Fruit fly (Drosophila melanogaster): ENCODE data around the gene Cyp1.

Cyp1 gene

dm6 chrX:16278783-16279182, 41.4 kb downstream of the Cyp1 start (continued):
- peak; percentile 86 for TF ChIP-seq dsx (GFP tag; optimal IDR thresholded peaks at IDR 0.05; ENCODE audit: poor library complexity, severe bottlenecking)
- TF ChIP-seq Met (GFP tag; optimal IDR thresholded peaks at IDR 0.05) = peak; percentile 87
- peak; percentile 90 to 91 for TF ChIP-seq ss (GFP tag; optimal IDR thresholded peaks at IDR 0.05)
- peak; percentile 80 for TF ChIP-seq Hr39 (GFP tag; optimal IDR thresholded peaks at IDR 0.05)
- TF ChIP-seq Hr38 (GFP tag; optimal IDR thresholded peaks at IDR 0.05) = no peak
- peak; percentile 73 for TF ChIP-seq svp (GFP tag)
- TF ChIP-seq acj6 (GFP tag; optimal IDR thresholded peaks at IDR 0.05) = peak; percentile 80
- TF ChIP-seq OdsH (GFP tag; optimal IDR thresholded peaks at IDR 0.05) = peak; percentile 79
- peak; percentile 85 for TF ChIP-seq CG3919 (GFP tag; optimal IDR thresholded peaks at IDR 0.05)
- TF ChIP-seq CG9139 (GFP tag; optimal IDR thresholded peaks at IDR 0.05) = peak; percentile 83
- TF ChIP-seq CG10631 (GFP tag; optimal IDR thresholded peaks at IDR 0.05) = peak; percentile 75
- TF ChIP-seq vri (GFP tag; optimal IDR thresholded peaks at IDR 0.05) = peak; percentile 80
- TF ChIP-seq CG15336 (GFP tag; IDR thresholded peaks at IDR 0.05) = peak; percentile 94
- TF ChIP-seq topi (GFP tag; optimal IDR thresholded peaks at IDR 0.05) = peak; percentile 87
- peak; percentile 90 for TF ChIP-seq CG8119 (GFP tag; IDR thresholded peaks at IDR 0.05)

- TF ChIP-seq CG31627 (GFP tag; optimal IDR thresholded peaks at IDR 0.05) (peak; percentile 16), CG16779 (tag; optimal IDR thresholded peaks at IDR 0.05) (no peak), salr (GFP tag; optimal IDR thresholded peaks at IDR 0.05) (peak in 1 of 2 experiments; percentile 7), achi (GFP tag; optimal IDR thresholded peaks at IDR 0.05) (no peak), lz (GFP tag; optimal IDR thresholded peaks at IDR 0.05) (peak; percentile 16), Hr39 (GFP tag; optimal IDR thresholded peaks at IDR 0.05) (peak; percentile 36), CG6163 (GFP tag; IDR thresholded peaks at IDR 0.05) (0 out of 3 replicates have a peak, but pooled peaks have one; percentile 7), acj6 (GFP tag; optimal IDR thresholded peaks at IDR 0.05) (peak; percentile 27), Eip78C (GFP tag) (peak; percentile 55), esn (GFP tag; optimal IDR thresholded peaks at IDR 0.05) (peak; percentile 31), fd85E (GFP tag; optimal IDR thresholded peaks at IDR 0.05) (no peak), cyc (GFP tag; optimal IDR thresholded peaks at IDR 0.05) (no peak)
Observed at dm6 chrX:16277878-16278506, 42.2 kb downstream of the Cyp1 start, which contains the start of gene eas. TSS of gene eas (plus strand) at chrX:16278328.

dm6 chrX:16275854-16276338, 44.3 kb downstream of the Cyp1 start, which contains the start of the genes kat80 and Prosalpha4:
TSS of gene kat80 (minus strand) at chrX:16276180.
TSS of gene Prosalpha4 (plus strand) at chrX:16276270.
- TF ChIP-seq vri (GFP tag; optimal IDR thresholded peaks at IDR 0.05) = no peak
- peak; percentile 69 for TF ChIP-seq dsx (GFP tag; optimal IDR thresholded peaks at IDR 0.05; ENCODE audit: poor library complexity, severe bottlenecking)
- no peak for TF ChIP-seq CG10631 (GFP tag; optimal IDR thresholded peaks at IDR 0.05)
- no peak for TF ChIP-seq Sox14 (GFP tag; optimal IDR thresholded peaks at IDR 0.05)
- TF ChIP-seq CG11902 (GFP tag; optimal IDR thresholded peaks at IDR 0.05) = no peak
- 0 out of 3 replicates have a peak, but pooled peaks have one; percentile 36 for TF ChIP-seq eg (GFP tag; IDR thresholded peaks at IDR 0.05)
- no peak for TF ChIP-seq Ets21C (GFP tag; optimal IDR thresholded peaks at IDR 0.05)
- TF ChIP-seq CG4318 (GFP tag; optimal IDR thresholded peaks at IDR 0.05) = no peak
- no peak for TF ChIP-seq cyc (GFP tag; optimal IDR thresholded peaks at IDR 0.05)
- peak; percentile 0 for TF ChIP-seq CG7368 (GFP tag; optimal IDR thresholded peaks at IDR 0.05)
- TF ChIP-seq OdsH (GFP tag; optimal IDR thresholded peaks at IDR 0.05) = peak; percentile 24
- TF ChIP-seq ss (GFP tag; optimal IDR thresholded peaks at IDR 0.05) = peak in 1 of 2 experiments; percentile 0
- no peak for TF ChIP-seq dac (GFP tag; optimal IDR thresholded peaks at IDR 0.05)
- no peak for TF ChIP-seq Met (GFP tag; optimal IDR thresholded peaks at IDR 0.05)
- no peak for TF ChIP-seq Ets96B (tag; optimal IDR thresholded peaks at IDR 0.05)
- TF ChIP-seq fd59A (GFP tag; optimal IDR thresholded peaks at IDR 0.05) = no peak
- TF ChIP-seq CG6808 (GFP tag; optimal IDR thresholded peaks at IDR 0.05) = no peak
- no peak for TF ChIP-seq CG8119 (GFP tag; IDR thresholded peaks at IDR 0.05)
- no peak for TF ChIP-seq Lpt (GFP tag; optimal IDR thresholded peaks at IDR 0.05)
- peak; percentile 2 for TF ChIP-seq acj6 (GFP tag; optimal IDR thresholded peaks at IDR 0.05)
- TF ChIP-seq spab (GFP tag; optimal IDR thresholded peaks at IDR 0.05) = no peak
- no peak for TF ChIP-seq CG11762 (GFP tag; optimal IDR thresholded peaks at IDR 0.05; ENCODE audit: insufficient read depth)
- TF ChIP-seq CG3919 (GFP tag; optimal IDR thresholded peaks at IDR 0.05) = peak; percentile 26
- no peak for TF ChIP-seq CG6854 (GFP tag; optimal IDR thresholded peaks at IDR 0.05)
- no peak for TF ChIP-seq CG8319 (GFP tag; optimal IDR thresholded peaks at IDR 0.05)
- peak; percentile 12 for TF ChIP-seq CG10669 (GFP tag; optimal IDR thresholded peaks at IDR 0.05)
- TF ChIP-seq Sox102F (GFP tag; optimal IDR thresholded peaks at IDR 0.05) = no peak
- no peak for TF ChIP-seq Gug (GFP tag; IDR thresholded peaks at IDR 0.05)
- no peak for TF ChIP-seq CG11294 (GFP tag; IDR thresholded peaks at IDR 0.05)
- TF ChIP-seq CG31627 (GFP tag; optimal IDR thresholded peaks at IDR 0.05) = no peak
- TF ChIP-seq Sox15 (GFP tag; optimal IDR thresholded peaks at IDR 0.05) = no peak
- peak; percentile 43 for TF ChIP-seq CG34406 (GFP tag; optimal IDR thresholded peaks at IDR 0.05)
